Fruit fly (Drosophila melanogaster) Kc167 (cell line): ENCODE results near the gene CG6454.

Experiments
- Myc ChIP-seq: fragments of >200 bp; optimal IDR thresholded peaks from 2 replicates; lab custom pipeline; 2017; ENCODE audit warnings: missing external identifiers
- Sin3A ChIP-seq: fragments of >200 bp; optimal IDR thresholded peaks from 2 replicates; lab custom pipeline; 2018; ENCODE audit warnings: missing external identifiers
- h ChIP-seq: fragments of >200 bp; optimal IDR thresholded peaks from 3 replicates; lab custom pipeline; 2018; ENCODE audit warnings: missing external identifiers
- insv ChIP-seq: fragments of >200 bp; optimal IDR thresholded peaks from 3 replicates; lab custom pipeline; 2018; ENCODE audit warnings: missing external identifiers
- psq ChIP-seq: fragments of >200 bp; optimal IDR thresholded peaks from 2 replicates; lab custom pipeline; 2017; ENCODE audit warnings: missing external identifiers
- ttk ChIP-seq: sonication (Bioruptor generic); optimal IDR thresholded peaks from 2 replicates; lab custom pipeline; 2017; ENCODE audit warnings: missing external identifiers

CG6454 gene

DNA sequence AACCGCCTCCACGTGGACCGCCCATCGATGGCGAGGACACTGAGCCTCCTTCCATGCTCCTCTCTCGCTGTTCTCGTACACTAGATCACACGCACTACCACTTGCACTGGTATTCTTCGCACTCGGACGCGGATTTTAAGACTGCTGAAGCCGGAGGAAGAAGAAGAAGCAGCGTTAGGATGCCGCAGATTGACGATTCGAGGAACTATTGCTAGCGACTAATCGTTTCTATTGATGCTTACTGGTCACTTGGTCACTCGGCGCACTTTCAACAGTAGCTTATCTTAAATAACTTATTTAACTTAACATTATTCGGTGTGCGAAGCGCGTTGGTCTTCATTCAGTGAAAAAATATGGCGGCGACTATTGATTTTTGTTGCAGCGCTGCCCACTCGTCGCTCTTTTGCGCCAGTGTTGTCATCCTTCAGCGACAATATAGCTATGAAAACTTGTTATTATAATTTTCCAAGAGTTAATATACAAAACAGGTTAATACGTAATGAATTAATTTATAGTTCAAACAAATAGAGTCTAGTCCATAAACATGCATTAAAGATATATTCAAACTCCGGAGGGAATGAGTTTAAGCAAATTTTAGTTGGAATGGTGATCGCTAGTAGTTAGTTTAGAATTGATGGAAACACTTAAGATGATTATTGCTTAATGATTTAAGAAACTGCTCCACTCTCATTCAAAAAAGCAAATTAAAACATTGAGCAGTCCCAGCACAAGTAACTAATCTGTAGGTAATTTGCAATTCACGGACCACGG, at the start of gene CG6454, which contains the start of gene CG5746:
Gene CG6454, plus strand, starts transcription at position 763 of the 771 bp plus-strand sequence.
Gene CG5746, minus strand, starts transcription at position 372 of the 771 bp plus-strand sequence.
- TF ChIP-seq insv (lab: Kevin White, UChicago) (no peak), psq (no peak), Myc (lab: Kevin White, UChicago) (no peak), ttk (lab: Kevin White, UChicago) (no peak), Sin3A (lab: Kevin White, UChicago) (no peak), h (lab: Kevin White, UChicago) (no peak)

dm6 chr3R:24301520-24301919, 47.5 kb upstream of the CG6454 start:
- TF ChIP-seq Sin3A (lab: Kevin White, UChicago) (no peak), h (lab: Kevin White, UChicago) (no peak), ttk (lab: Kevin White, UChicago) (no peak), Myc (lab: Kevin White, UChicago) (no peak), insv (lab: Kevin White, UChicago) (no peak), psq (no peak)

DNA sequence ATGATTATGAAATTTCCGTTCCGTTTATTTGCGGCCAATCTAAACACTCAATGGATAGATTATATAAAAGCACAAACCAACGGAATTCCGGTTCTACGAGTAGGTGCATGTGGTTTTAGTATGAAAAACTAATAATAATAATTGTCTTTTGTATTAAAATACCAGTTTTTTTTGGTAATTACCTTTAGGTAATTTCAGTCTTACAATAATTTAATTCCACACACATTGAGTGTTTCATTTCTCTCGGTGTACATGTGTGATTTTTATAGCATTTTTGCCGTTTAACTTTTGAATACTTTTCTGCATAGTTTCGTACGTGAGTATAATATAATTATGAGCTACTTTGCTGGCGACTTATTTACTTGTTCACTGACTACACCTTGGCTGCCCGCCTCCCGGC, 45.9 kb upstream of the CG6454 start:
- TF ChIP-seq ttk (lab: Kevin White, UChicago) (no peak), psq (no peak)

dm6 chr3R:24318217-24319082, 30.5 kb upstream of the CG6454 start, which contains the start of the genes Nab2 and BRWD3:
TSS of gene Nab2 (minus strand) at chr3R:24318419.
TSS of gene BRWD3 (plus strand) at chr3R:24319000.
- TF ChIP-seq ttk (lab: Kevin White, UChicago) (no peak), Sin3A (lab: Kevin White, UChicago) (no peak), insv (lab: Kevin White, UChicago) (no peak), Myc (lab: Kevin White, UChicago) (no peak), psq (no peak), h (lab: Kevin White, UChicago) (no peak)

DNA sequence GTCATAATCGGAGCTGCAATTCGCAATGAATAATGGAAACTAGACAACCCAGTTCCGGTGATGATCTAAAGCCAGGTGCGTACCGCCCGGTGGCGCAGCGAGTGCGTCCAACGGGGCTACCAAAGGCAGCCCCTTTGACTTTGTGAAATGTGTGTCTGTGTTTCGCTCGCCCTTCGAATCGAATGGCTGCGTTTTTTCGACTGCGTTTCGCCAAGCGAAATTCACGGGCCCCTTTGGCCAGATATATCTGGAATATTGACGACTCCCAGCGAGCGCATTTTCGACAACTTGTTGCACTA, 29.9 kb upstream of the CG6454 start:
- TF ChIP-seq psq (no peak), Sin3A (lab: Kevin White, UChicago) (no peak), h (lab: Kevin White, UChicago) (no peak), Myc (lab: Kevin White, UChicago) (no peak), insv (lab: Kevin White, UChicago) (no peak), ttk (lab: Kevin White, UChicago) (no peak)

dm6 chr3R:24319632-24320341, 29.2 kb upstream of the CG6454 start:
- TF ChIP-seq h (lab: Kevin White, UChicago): no peak
- TF ChIP-seq psq: no peak
- no peak for TF ChIP-seq Myc (lab: Kevin White, UChicago)

dm6 chr3R:24320342-24320711, 28.7 kb upstream of the CG6454 start:
- no peak for TF ChIP-seq insv (lab: Kevin White, UChicago)
- no peak for TF ChIP-seq h (lab: Kevin White, UChicago)
- no peak for TF ChIP-seq ttk (lab: Kevin White, UChicago)
- TF ChIP-seq psq: no peak
- TF ChIP-seq Myc (lab: Kevin White, UChicago): no peak

DNA sequence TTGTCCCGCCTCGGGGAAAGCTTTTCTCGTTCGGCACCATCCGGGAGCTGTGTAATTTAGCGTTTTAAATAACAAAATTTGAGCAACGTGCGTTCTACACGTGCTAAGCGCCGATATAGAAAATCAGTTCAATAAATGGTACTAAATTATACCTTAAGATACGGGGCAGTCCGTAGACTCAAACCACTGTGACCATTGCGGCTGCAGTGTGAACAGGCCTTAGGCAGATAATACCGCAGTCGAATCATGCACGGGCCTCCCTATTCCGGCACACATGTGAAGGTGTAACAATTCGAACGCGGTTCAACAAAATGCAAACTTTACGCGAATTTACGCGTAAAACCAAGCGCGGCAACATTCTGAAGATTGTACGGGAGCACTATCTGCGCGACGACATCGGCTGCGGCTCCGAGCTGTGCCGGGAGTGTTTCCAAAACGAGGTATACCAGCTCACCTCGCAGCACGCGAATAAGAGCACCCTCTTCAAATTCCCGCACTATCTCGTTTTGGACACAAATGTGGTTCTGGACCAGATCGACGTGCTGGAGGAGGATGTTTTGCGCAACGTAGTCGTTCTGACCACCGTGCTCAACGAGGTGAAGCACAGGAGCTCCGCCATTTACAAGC, 15.7 kb upstream of the CG6454 start, which contains the start of the genes Rrp5 and Dis3:
Gene Rrp5, minus strand, starts transcription at position 135 of the 627 bp plus-strand sequence.
Gene Dis3, plus strand, starts transcription at position 252 of the 627 bp plus-strand sequence.
- no peak for TF ChIP-seq psq
- no peak for TF ChIP-seq h (lab: Kevin White, UChicago)
- TF ChIP-seq insv (lab: Kevin White, UChicago): no peak
- no peak for TF ChIP-seq ttk (lab: Kevin White, UChicago)
- TF ChIP-seq Myc (lab: Kevin White, UChicago): no peak
- no peak for TF ChIP-seq Sin3A (lab: Kevin White, UChicago)

- TF ChIP-seq Myc (lab: Kevin White, UChicago): no peak
- no peak for TF ChIP-seq insv (lab: Kevin White, UChicago)
- no peak for TF ChIP-seq h (lab: Kevin White, UChicago)
- no peak for TF ChIP-seq psq
Measured at dm6 chr3R:24336622-24337021, 12.4 kb upstream of the CG6454 start, which contains the start of gene CG6432. TSS of gene CG6432 (plus strand) at chr3R:24336922.

DNA sequence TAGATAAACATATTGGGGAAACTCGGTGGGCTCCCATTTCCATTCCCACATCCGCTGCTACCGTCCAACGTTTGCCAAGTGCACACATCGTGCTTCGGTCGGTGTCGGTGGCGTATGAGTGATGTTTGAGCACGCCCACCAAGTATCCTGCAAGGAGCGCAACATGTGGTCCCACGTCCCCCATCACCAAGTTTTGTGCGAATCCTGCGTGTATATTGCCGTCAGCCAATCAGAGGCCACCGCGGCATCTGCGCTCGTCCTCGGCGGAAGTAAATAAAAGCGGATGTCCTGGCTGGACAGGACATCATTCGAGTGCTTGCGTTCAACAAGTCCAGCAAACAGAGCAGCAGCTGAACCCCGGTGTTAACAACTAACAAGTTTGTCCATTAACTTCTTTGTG, 7.7 kb upstream of the CG6454 start, which contains the start of gene Ms:
Gene Ms, plus strand, starts transcription at position 301 of the 400 bp plus-strand sequence.
- no peak for TF ChIP-seq psq

dm6 chr3R:24353448-24353847, 4.5 kb downstream of the CG6454 start:
- TF ChIP-seq psq (no peak), h (lab: Kevin White, UChicago) (no peak), Myc (lab: Kevin White, UChicago) (no peak), Sin3A (lab: Kevin White, UChicago) (no peak), ttk (lab: Kevin White, UChicago) (no peak), insv (lab: Kevin White, UChicago) (no peak)
